Fruit fly (Drosophila melanogaster) whole organism, prepupa: Measurements from ENCODE around the gene CG46458.
A peak's percentile ranks its signal among the peaks of the same experiment; 100 is the strongest.

ENCODE experiments used
- Blimp-1 ChIP-seq: fragments of 200-800 bp; sonication (Bioruptor generic); optimal IDR thresholded peaks from 3 replicates; lab custom pipeline; 2017; ENCODE audit warnings: missing biosample characterization, missing genetic modification characterization, mild to moderate bottlenecking, moderate library complexity, missing genetic modification reagents
- CG10669 ChIP-seq: fragments of 200-800 bp; sonication (Bioruptor generic); optimal IDR thresholded peaks from 3 replicates; lab custom pipeline; 2018; ENCODE audit warnings: missing biosample characterization, mild to moderate bottlenecking, missing genetic modification characterization, moderate library complexity
- CG11762 ChIP-seq: fragments of 200-800 bp; sonication (Bioruptor generic); optimal IDR thresholded peaks from 3 replicates; lab custom pipeline; 2016; ENCODE audit warnings: missing biosample characterization, missing genetic modification characterization; ENCODE audit not compliant: insufficient read depth
- CG11902 ChIP-seq: fragments of 200-800 bp; sonication (Bioruptor generic); optimal IDR thresholded peaks from 3 replicates; lab custom pipeline; 2016; ENCODE audit warnings: missing biosample characterization, missing genetic modification characterization
- CG3032 ChIP-seq: fragments of 200-800 bp; optimal IDR thresholded peaks from 2 replicates; lab custom pipeline; 2019; ENCODE audit warnings: missing biosample characterization, mild to moderate bottlenecking, missing genetic modification characterization, moderate library complexity
- CG31627 ChIP-seq: fragments of 200-800 bp; sonication (Bioruptor generic); optimal IDR thresholded peaks from 3 replicates; lab custom pipeline; 2016; ENCODE audit warnings: missing biosample characterization, missing genetic modification characterization
- CG32006 ChIP-seq: fragments of 200-800 bp; sonication (Bioruptor generic); optimal IDR thresholded peaks from 3 replicates; lab custom pipeline; 2017; ENCODE audit warnings: missing biosample characterization, mild to moderate bottlenecking, missing genetic modification characterization
- CG3919 ChIP-seq: fragments of 200-800 bp; sonication (Bioruptor generic); optimal IDR thresholded peaks from 3 replicates; lab custom pipeline; 2016; ENCODE audit warnings: missing biosample characterization, missing genetic modification characterization
- CG4318 ChIP-seq: fragments of 200-800 bp; sonication (Bioruptor generic); optimal IDR thresholded peaks from 3 replicates; lab custom pipeline; 2017; ENCODE audit warnings: missing biosample characterization, mild to moderate bottlenecking, missing genetic modification characterization
- CG6276 ChIP-seq: fragments of 200-800 bp; sonication (Bioruptor generic); optimal IDR thresholded peaks from 2 replicates; lab custom pipeline; 2017; ENCODE audit warnings: missing biosample characterization, mild to moderate bottlenecking, missing genetic modification characterization
- CG8119 ChIP-seq: fragments of 200-800 bp; sonication (Bioruptor generic); IDR thresholded peaks from 3 replicates; pipeline ENCODE4 v1.3.6; 2022; ENCODE audit warnings: missing biosample characterization, missing genetic modification characterization
- CG8319 ChIP-seq: fragments of 200-800 bp; sonication (Bioruptor generic); optimal IDR thresholded peaks from 3 replicates; lab custom pipeline; 2016; ENCODE audit warnings: missing biosample characterization, missing genetic modification characterization
- CG8632 ChIP-seq: fragments of 200-800 bp; sonication (Bioruptor generic); optimal IDR thresholded peaks from 3 replicates; lab custom pipeline; 2016; ENCODE audit warnings: missing biosample characterization, missing genetic modification characterization
- Eip75B ChIP-seq: fragments of 200-800 bp; sonication (Bioruptor generic); optimal IDR thresholded peaks from 3 replicates; lab custom pipeline; 2016; ENCODE audit warnings: missing biosample characterization, missing genetic modification characterization
- Eip78C ChIP-seq: fragments of 200-800 bp; sonication (Bioruptor generic); peaks from one replicate; lab custom pipeline; 2016; ENCODE audit warnings: missing biosample characterization, missing genetic modification characterization
- Ets96B ChIP-seq: fragments of 200-800 bp; optimal IDR thresholded peaks from 2 replicates; lab custom pipeline; 2019; ENCODE audit warnings: missing biosample characterization, mild to moderate bottlenecking, missing genetic modification characterization, moderate library complexity
- Gug ChIP-seq: fragments of 200-800 bp; sonication (Bioruptor generic); IDR thresholded peaks from 2 replicates; pipeline ENCODE4 v1.3.6; 2022; ENCODE audit warnings: missing biosample characterization, missing genetic modification characterization
- Hr39 ChIP-seq: fragments of 200-800 bp; sonication (Bioruptor generic); optimal IDR thresholded peaks from 2 replicates; lab custom pipeline; 2016; ENCODE audit warnings: missing biosample characterization, missing genetic modification characterization
- Lpt ChIP-seq: fragments of 200-800 bp; sonication (Bioruptor generic); optimal IDR thresholded peaks from 3 replicates; lab custom pipeline; 2016; ENCODE audit warnings: missing biosample characterization, missing genetic modification characterization
- Met ChIP-seq: fragments of 200-800 bp; sonication (Bioruptor generic); optimal IDR thresholded peaks from 3 replicates; lab custom pipeline; 2016; ENCODE audit warnings: missing biosample characterization, missing genetic modification characterization
- OdsH ChIP-seq: fragments of 200-800 bp; sonication (Bioruptor generic); optimal IDR thresholded peaks from 3 replicates; lab custom pipeline; 2016; ENCODE audit warnings: missing biosample characterization, missing genetic modification characterization
- Sox102F ChIP-seq: fragments of 200-800 bp; sonication (Bioruptor generic); optimal IDR thresholded peaks from 2 replicates; lab custom pipeline; 2016; ENCODE audit warnings: missing biosample characterization, mild to moderate bottlenecking, missing genetic modification characterization
- Sox14 ChIP-seq: fragments of 200-800 bp; sonication (Bioruptor generic); optimal IDR thresholded peaks from 3 replicates; lab custom pipeline; 2016; ENCODE audit warnings: missing biosample characterization, missing genetic modification characterization
- Sox15 ChIP-seq: fragments of 200-800 bp; sonication (Bioruptor generic); optimal IDR thresholded peaks from 3 replicates; lab custom pipeline; 2016; ENCODE audit warnings: missing biosample characterization, missing genetic modification characterization
- acj6 ChIP-seq: fragments of 200-800 bp; sonication (Bioruptor generic); optimal IDR thresholded peaks from 3 replicates; lab custom pipeline; 2016; ENCODE audit warnings: missing biosample characterization, missing genetic modification characterization
- cyc ChIP-seq: fragments of 200-800 bp; sonication (Bioruptor generic); optimal IDR thresholded peaks from 3 replicates; lab custom pipeline; 2016; ENCODE audit warnings: missing biosample characterization, missing genetic modification characterization
- dac ChIP-seq: fragments of 200-800 bp; sonication (Bioruptor generic); optimal IDR thresholded peaks from 2 replicates; lab custom pipeline; 2017; ENCODE audit warnings: missing biosample characterization, mild to moderate bottlenecking, missing genetic modification characterization
- dsx ChIP-seq: fragments of 200-800 bp; optimal IDR thresholded peaks from 3 replicates; lab custom pipeline; 2019; ENCODE audit warnings: missing biosample characterization, mild to moderate bottlenecking, missing genetic modification characterization, moderate library complexity; ENCODE audit not compliant: poor library complexity, severe bottlenecking
- eg ChIP-seq: fragments of 200-800 bp; sonication (Bioruptor generic); IDR thresholded peaks from 3 replicates; pipeline ENCODE4 v1.3.6; 2022; ENCODE audit warnings: missing biosample characterization, missing genetic modification characterization
- esn ChIP-seq: fragments of 200-800 bp; sonication (Bioruptor generic); optimal IDR thresholded peaks from 2 replicates; lab custom pipeline; 2016; ENCODE audit warnings: missing biosample characterization, mild to moderate bottlenecking, missing genetic modification characterization, moderate library complexity
- fd59A ChIP-seq: fragments of 200-800 bp; sonication (Bioruptor generic); optimal IDR thresholded peaks from 2 replicates; lab custom pipeline; 2017; ENCODE audit warnings: missing biosample characterization, mild to moderate bottlenecking, missing genetic modification characterization, missing genetic modification reagents
- fkh ChIP-seq: fragments of 200-800 bp; sonication (Bioruptor generic); optimal IDR thresholded peaks from 3 replicates; lab custom pipeline; 2017; ENCODE audit warnings: missing biosample characterization, mild to moderate bottlenecking, missing genetic modification characterization, moderate library complexity
- lz ChIP-seq: fragments of 200-800 bp; sonication (Bioruptor generic); optimal IDR thresholded peaks from 3 replicates; lab custom pipeline; 2016; ENCODE audit warnings: missing biosample characterization, missing genetic modification characterization
- pdm3 ChIP-seq: fragments of 200-800 bp; sonication (Bioruptor generic); optimal IDR thresholded peaks from 3 replicates; lab custom pipeline; 2016; ENCODE audit warnings: missing biosample characterization, missing genetic modification characterization
- salr ChIP-seq, 2 experiments: fragments of 200-800 bp; sonication (Bioruptor generic); optimal IDR thresholded peaks; 3 replicates each; lab custom pipeline; 2016 to 2018; ENCODE audit warnings: missing biosample characterization in 2 of 2, missing genetic modification characterization in 2 of 2, mild to moderate bottlenecking in 1 of 2
- ss ChIP-seq, 2 experiments: fragments of 200-800 bp; sonication (Bioruptor generic); optimal IDR thresholded peaks; 2 replicates in 1 of 2; 3 replicates in 1 of 2; lab custom pipeline; 2017 to 2018; ENCODE audit warnings: mild to moderate bottlenecking in 2 of 2, missing biosample characterization in 2 of 2, missing genetic modification characterization in 2 of 2, moderate library complexity in 1 of 2
- svp ChIP-seq: fragments of 200-800 bp; sonication (Bioruptor generic); peaks from one replicate; lab custom pipeline; 2016; ENCODE audit warnings: missing biosample characterization, missing genetic modification characterization
- topi ChIP-seq: fragments of 200-800 bp; sonication (Bioruptor generic); optimal IDR thresholded peaks from 3 replicates; lab custom pipeline; 2016; ENCODE audit warnings: missing biosample characterization, missing genetic modification characterization
- vri ChIP-seq: fragments of 200-800 bp; sonication (Bioruptor generic); optimal IDR thresholded peaks from 3 replicates; lab custom pipeline; 2016; ENCODE audit warnings: missing biosample characterization, mild to moderate bottlenecking, missing genetic modification characterization

Gene CG46458

DNA sequence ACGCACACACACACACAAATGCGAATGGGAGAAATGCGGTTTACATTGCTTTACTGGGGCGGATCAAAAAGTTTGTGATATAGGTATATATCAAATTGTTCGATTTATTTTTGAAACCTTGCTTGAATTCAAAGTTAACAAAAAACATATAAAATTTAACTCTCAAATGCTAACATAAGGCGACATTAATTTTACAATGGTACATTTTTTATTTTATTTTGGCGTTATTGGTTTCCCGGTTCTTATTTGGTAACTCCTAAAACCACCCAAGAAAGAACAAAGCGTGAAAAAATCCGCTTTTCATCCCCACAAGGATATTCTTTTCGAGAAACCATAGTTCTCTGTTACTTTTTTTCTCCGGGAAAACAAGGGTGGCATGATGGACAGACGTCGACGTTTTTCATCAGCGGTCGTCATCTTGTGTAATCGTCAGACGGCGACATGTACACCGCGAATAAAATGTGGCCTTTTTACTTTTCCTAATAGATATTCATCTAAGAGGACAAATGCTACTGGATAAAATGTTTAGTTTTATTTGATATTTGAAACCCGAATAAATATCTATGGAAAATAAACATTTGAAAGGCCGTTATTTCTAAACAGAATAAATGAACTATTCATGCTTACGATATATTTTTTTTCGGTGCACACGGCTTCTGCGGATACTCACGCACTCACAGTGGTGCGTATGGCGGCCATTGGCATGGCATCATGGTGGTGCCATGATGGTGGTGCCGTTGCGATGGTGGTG, 76.7 kb downstream of the CG46458 start:
- TF ChIP-seq Met (GFP tag; lab: Kevin White, UChicago): no peak
- no peak for TF ChIP-seq lz (GFP tag; lab: Kevin White, UChicago)
- TF ChIP-seq Sox102F (GFP tag; lab: Kevin White, UChicago): no peak
- TF ChIP-seq OdsH (GFP tag; lab: Kevin White, UChicago): no peak
- TF ChIP-seq Lpt (GFP tag; lab: Kevin White, UChicago): no peak
- TF ChIP-seq salr (GFP tag; optimal IDR thresholded peaks at IDR 0.05; lab: Kevin White, UChicago): no peak
- TF ChIP-seq Eip78C (GFP tag; lab: Kevin White, UChicago): peak; percentile 24
- TF ChIP-seq CG3032: no peak
- no peak for TF ChIP-seq Hr39
- no peak for TF ChIP-seq CG10669
- TF ChIP-seq svp (GFP tag; lab: Kevin White, UChicago): peak; percentile 29
- TF ChIP-seq CG11902: no peak

DNA sequence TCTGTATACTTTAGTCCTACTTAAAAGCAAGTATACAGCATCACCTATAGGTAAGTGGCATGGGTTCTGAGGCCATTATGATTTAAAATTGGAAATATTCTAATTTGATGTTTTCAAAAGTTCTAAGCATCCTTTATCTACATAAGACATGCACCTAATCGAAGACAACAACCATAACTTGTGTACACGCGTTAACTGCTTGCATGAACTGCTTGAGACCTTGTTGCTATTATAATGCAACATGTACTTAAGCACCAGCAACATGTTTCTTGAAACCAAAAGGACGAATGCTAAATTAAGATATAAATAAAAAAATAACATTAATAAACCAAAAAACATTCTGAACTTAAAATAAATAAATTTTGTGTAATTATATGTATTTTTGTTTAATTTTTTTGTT, 87.3 kb downstream of the CG46458 start:
- TF ChIP-seq Gug (GFP tag; lab: Robert Waterston, UW): no peak
- no peak for TF ChIP-seq Eip75B (GFP tag; lab: Kevin White, UChicago)
- no peak for TF ChIP-seq CG8632
- no peak for TF ChIP-seq Blimp-1 (GFP tag; lab: Kevin White, UChicago)
- no peak for TF ChIP-seq CG8319 (GFP tag; lab: Kevin White, UChicago)
- TF ChIP-seq cyc: no peak
- no peak for TF ChIP-seq Met (GFP tag; lab: Kevin White, UChicago)
- no peak for TF ChIP-seq fkh (GFP tag; lab: Kevin White, UChicago)
- TF ChIP-seq Hr39: no peak
- TF ChIP-seq fd59A (GFP tag; lab: Kevin White, UChicago): no peak
- TF ChIP-seq pdm3 (GFP tag; lab: Kevin White, UChicago): no peak
- TF ChIP-seq Sox15 (GFP tag; lab: Kevin White, UChicago): no peak
- TF ChIP-seq lz (GFP tag; lab: Kevin White, UChicago): no peak
- TF ChIP-seq salr (GFP tag; optimal IDR thresholded peaks at IDR 0.05; lab: Kevin White, UChicago): no peak
- TF ChIP-seq topi: no peak
- no peak for TF ChIP-seq CG8119 (GFP tag; lab: Robert Waterston, UW)
- TF ChIP-seq dsx (GFP tag; lab: Kevin White, UChicago): no peak
- TF ChIP-seq CG11902: no peak
- no peak for TF ChIP-seq OdsH (GFP tag; lab: Kevin White, UChicago)
- no peak for TF ChIP-seq CG6276 (GFP tag; lab: Kevin White, UChicago)

DNA sequence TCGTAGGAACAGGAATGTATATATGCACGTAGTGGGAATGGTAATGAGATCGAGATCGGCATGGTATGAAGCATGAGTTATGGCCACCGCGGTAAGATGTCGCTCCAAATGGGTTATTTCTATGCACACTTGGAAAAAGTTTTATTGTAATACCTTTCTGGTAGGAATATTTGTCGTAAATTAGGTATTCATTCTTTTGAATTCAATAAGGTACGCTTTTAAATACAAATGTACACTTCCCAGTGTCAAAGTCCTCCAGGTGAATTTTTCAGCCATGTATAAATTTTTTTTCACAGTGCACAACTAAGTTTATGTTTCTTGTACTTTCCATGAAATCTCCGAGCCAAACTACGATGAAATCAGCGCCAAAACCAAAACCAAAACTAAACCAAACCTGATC, 88.9 kb downstream of the CG46458 start:
- TF ChIP-seq Ets96B (no peak), Sox15 (GFP tag; lab: Kevin White, UChicago) (no peak), CG11762 (GFP tag; lab: Kevin White, UChicago) (no peak), dac (no peak), Gug (GFP tag; lab: Robert Waterston, UW) (no peak), acj6 (GFP tag; lab: Kevin White, UChicago) (no peak), CG4318 (GFP tag; lab: Kevin White, UChicago) (no peak), vri (GFP tag; lab: Kevin White, UChicago) (no peak), CG31627 (GFP tag; lab: Kevin White, UChicago) (no peak), lz (GFP tag; lab: Kevin White, UChicago) (no peak), eg (GFP tag; lab: Robert Waterston, UW) (no peak), CG32006 (GFP tag; lab: Kevin White, UChicago) (no peak), CG3919 (GFP tag; lab: Kevin White, UChicago) (no peak), ss (GFP tag; optimal IDR thresholded peaks at IDR 0.05; lab: Kevin White, UChicago) (no peak), Sox14 (GFP tag; lab: Kevin White, UChicago) (no peak), esn (no peak)
- TF ChIP-seq, all 60 proteins: peak for 0
